Worm (Caenorhabditis elegans) whole organism, late embryonic: ENCODE measurements around the gene H32C10.1.

Source experiments
- elt-2 ChIP-seq: sonication (generic microtip); optimal IDR thresholded peaks from 2 replicates; lab custom pipeline; 2016; ENCODE audit warnings: missing genetic modification reagents, missing genetic modification characterization, missing compliant biosample characterization
- ets-4 ChIP-seq: sonication (generic microtip); optimal IDR thresholded peaks from 2 replicates; lab custom pipeline; 2016; ENCODE audit warnings: missing genetic modification characterization, missing compliant biosample characterization
- fax-1 ChIP-seq: sonication (generic microtip); optimal IDR thresholded peaks from 2 replicates; lab custom pipeline; 2016; ENCODE audit warnings: missing genotype, missing genetic modification characterization, missing compliant biosample characterization
- nfya-1 ChIP-seq: sonication (generic microtip); optimal IDR thresholded peaks from 2 replicates; lab custom pipeline; 2017; ENCODE audit warnings: missing genetic modification characterization, mild to moderate bottlenecking, missing compliant biosample characterization, antibody characterized with exemption, moderate library complexity
- sox-4 ChIP-seq: sonication (generic microtip); optimal IDR thresholded peaks from 2 replicates; lab custom pipeline; 2017; ENCODE audit warnings: mild to moderate bottlenecking, missing genetic modification characterization, inconsistent platforms, missing compliant biosample characterization
- syd-9 ChIP-seq: sonication (generic microtip); optimal IDR thresholded peaks from 2 replicates; lab custom pipeline; 2016; ENCODE audit warnings: mild to moderate bottlenecking, missing genetic modification characterization, moderate library complexity, missing compliant biosample characterization

DNA sequence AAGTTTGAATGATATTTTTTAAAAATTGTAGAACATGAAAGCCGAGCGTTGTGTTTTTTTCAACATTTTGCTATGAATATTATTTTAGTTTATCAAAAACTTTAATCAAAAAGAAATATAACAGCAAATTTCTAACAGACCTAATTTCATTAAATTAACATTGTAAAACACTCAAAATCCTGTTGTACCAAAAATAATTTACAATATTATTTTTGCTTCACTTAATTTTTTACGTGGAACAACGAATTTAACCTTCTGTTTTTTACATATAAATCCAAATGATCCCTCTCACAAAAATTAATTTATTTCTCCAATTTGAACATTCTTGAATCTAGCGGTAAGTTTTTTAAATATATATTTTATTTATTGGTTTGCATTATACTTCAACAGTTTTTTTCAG is at the start of gene H32C10.1:
- TF ChIP-seq fax-1 (no peak), ets-4 (tag; lab: Kevin White, UChicago) (no peak), sox-4 (tag; lab: Kevin White, UChicago) (no peak), nfya-1 (tag; lab: Kevin White, UChicago) (no peak), elt-2 (tag; lab: Kevin White, UChicago) (no peak), syd-9 (tag; lab: Kevin White, UChicago) (no peak)
